Worm (Caenorhabditis elegans) whole organism, late embryonic: ENCODE results near the gene clec-139.

ENCODE experiments used
- C08G9.2 ChIP-seq: sonication (generic microtip); optimal IDR thresholded peaks from 2 replicates; lab custom pipeline; 2016; ENCODE audit warnings: mild to moderate bottlenecking, missing genetic modification characterization, moderate library complexity, missing compliant biosample characterization
- C38D4.7 ChIP-seq: fragments of 200-800 bp; sonication (Bioruptor generic); optimal IDR thresholded peaks from 2 replicates; lab custom pipeline; 2018; ENCODE audit warnings: mild to moderate bottlenecking, missing genetic modification characterization, moderate library complexity, missing compliant biosample characterization
- K02D7.2 ChIP-seq: sonication (generic microtip); optimal IDR thresholded peaks from 2 replicates; lab custom pipeline; 2017; ENCODE audit warnings: mild to moderate bottlenecking, missing genetic modification characterization, missing compliant biosample characterization
- ama-1 ChIP-seq: fragments of 150-350 bp; optimal IDR thresholded peaks from 2 replicates; lab custom pipeline; 2014
- ceh-18 ChIP-seq: sonication (generic microtip); optimal IDR thresholded peaks from 2 replicates; lab custom pipeline; 2016; ENCODE audit warnings: missing genetic modification characterization, missing compliant biosample characterization
- ceh-19 ChIP-seq: fragments of 200-800 bp; sonication (Bioruptor generic); optimal IDR thresholded peaks from 2 replicates; lab custom pipeline; 2018; ENCODE audit warnings: mild to moderate bottlenecking, missing genetic modification characterization, missing compliant biosample characterization
- ceh-34 ChIP-seq: sonication (generic microtip); optimal IDR thresholded peaks from 2 replicates; lab custom pipeline; 2016; ENCODE audit warnings: mild to moderate bottlenecking, missing genetic modification characterization, missing compliant biosample characterization
- ceh-45 ChIP-seq: fragments of 200-800 bp; sonication (Bioruptor generic); IDR thresholded peaks from 2 replicates; pipeline ENCODE4 v1.3.6; 2022; ENCODE audit warnings: missing genetic modification reagents, missing genetic modification characterization, missing compliant biosample characterization
- ceh-48 ChIP-seq: sonication (generic microtip); optimal IDR thresholded peaks from 2 replicates; lab custom pipeline; 2016; ENCODE audit warnings: missing genetic modification characterization, inconsistent platforms, missing compliant biosample characterization
- ceh-9 ChIP-seq: sonication (generic microtip); optimal IDR thresholded peaks from 2 replicates; lab custom pipeline; 2016; ENCODE audit warnings: mild to moderate bottlenecking, missing genetic modification characterization, inconsistent platforms, missing compliant biosample characterization
- che-1 ChIP-seq: sonication (generic microtip); optimal IDR thresholded peaks from 2 replicates; lab custom pipeline; 2016; ENCODE audit warnings: mild to moderate bottlenecking, missing genetic modification characterization, missing compliant biosample characterization
- dmd-4 ChIP-seq: sonication (generic microtip); optimal IDR thresholded peaks from 2 replicates; lab custom pipeline; 2016; ENCODE audit warnings: borderline replicate concordance, missing genetic modification characterization, missing compliant biosample characterization
- dve-1 ChIP-seq: sonication (generic microtip); optimal IDR thresholded peaks from 2 replicates; lab custom pipeline; 2017; ENCODE audit warnings: antibody characterized with exemption, mild to moderate bottlenecking, missing genetic modification characterization, missing compliant biosample characterization
- elt-2 ChIP-seq: sonication (generic microtip); optimal IDR thresholded peaks from 2 replicates; lab custom pipeline; 2016; ENCODE audit warnings: missing genetic modification reagents, missing genetic modification characterization, missing compliant biosample characterization
- elt-4 ChIP-seq: sonication (generic microtip); optimal IDR thresholded peaks from 2 replicates; lab custom pipeline; 2016; ENCODE audit warnings: missing genetic modification characterization, missing compliant biosample characterization
- ets-4 ChIP-seq: sonication (generic microtip); optimal IDR thresholded peaks from 2 replicates; lab custom pipeline; 2016; ENCODE audit warnings: missing genetic modification characterization, missing compliant biosample characterization
- fax-1 ChIP-seq: sonication (generic microtip); optimal IDR thresholded peaks from 2 replicates; lab custom pipeline; 2016; ENCODE audit warnings: missing genotype, missing genetic modification characterization, missing compliant biosample characterization
- fkh-6 ChIP-seq: sonication (generic microtip); optimal IDR thresholded peaks from 2 replicates; lab custom pipeline; 2016; ENCODE audit warnings: missing genetic modification characterization, missing compliant biosample characterization
- gmeb-2 ChIP-seq: sonication (generic microtip); optimal IDR thresholded peaks from 2 replicates; lab custom pipeline; 2016; ENCODE audit warnings: missing genetic modification characterization, inconsistent platforms, missing compliant biosample characterization
- hlh-15 ChIP-seq: sonication (generic microtip); optimal IDR thresholded peaks from 2 replicates; lab custom pipeline; 2016; ENCODE audit warnings: missing genetic modification characterization, missing compliant biosample characterization
- hlh-30 ChIP-seq: sonication (generic microtip); optimal IDR thresholded peaks from 2 replicates; lab custom pipeline; 2017; ENCODE audit warnings: antibody characterized with exemption, missing genetic modification characterization, missing compliant biosample characterization; ENCODE audit not compliant: insufficient read depth
- hlh-6 ChIP-seq: sonication (generic microtip); optimal IDR thresholded peaks from 2 replicates; lab custom pipeline; 2016; ENCODE audit warnings: missing genotype, missing genetic modification characterization, missing compliant biosample characterization
- hlh-8 ChIP-seq: sonication (generic microtip); optimal IDR thresholded peaks from 2 replicates; lab custom pipeline; 2016; ENCODE audit warnings: missing genotype, missing genetic modification characterization, missing compliant biosample characterization
- lin-11 ChIP-seq: fragments of 200-800 bp; sonication (Bioruptor generic); optimal IDR thresholded peaks from 2 replicates; lab custom pipeline; 2018; ENCODE audit warnings: mild to moderate bottlenecking, missing genetic modification characterization, missing compliant biosample characterization
- madf-2 ChIP-seq: sonication (generic microtip); optimal IDR thresholded peaks from 2 replicates; lab custom pipeline; 2017; ENCODE audit warnings: missing genetic modification characterization, missing compliant biosample characterization
- odd-2 ChIP-seq: sonication (generic microtip); optimal IDR thresholded peaks from 2 replicates; lab custom pipeline; 2017; ENCODE audit warnings: antibody characterized with exemption, mild to moderate bottlenecking, missing genetic modification characterization, missing compliant biosample characterization
- pag-3 ChIP-seq: sonication (generic microtip); optimal IDR thresholded peaks from 2 replicates; lab custom pipeline; 2016; ENCODE audit warnings: missing compliant biosample characterization, missing genetic modification characterization, borderline replicate concordance
- pax-1 ChIP-seq: fragments of 150-350 bp; optimal IDR thresholded peaks from 2 replicates; lab custom pipeline; 2014; ENCODE audit warnings: missing biosample characterization, missing genetic modification characterization
- pqm-1 ChIP-seq: sonication (generic microtip); optimal IDR thresholded peaks from 2 replicates; lab custom pipeline; 2016; ENCODE audit warnings: missing genetic modification characterization, missing compliant biosample characterization
- pros-1 ChIP-seq: fragments of 150-350 bp; optimal IDR thresholded peaks from 2 replicates; lab custom pipeline; 2014; ENCODE audit warnings: missing biosample characterization, missing genetic modification reagents, missing genetic modification characterization
- ref-2 ChIP-seq: sonication (generic microtip); optimal IDR thresholded peaks from 2 replicates; lab custom pipeline; 2016; ENCODE audit warnings: missing genetic modification characterization, missing compliant biosample characterization
- rnt-1 ChIP-seq: sonication (generic microtip); optimal IDR thresholded peaks from 2 replicates; lab custom pipeline; 2016; ENCODE audit warnings: missing genetic modification characterization, missing compliant biosample characterization
- sox-2 ChIP-seq: fragments of 200-800 bp; sonication (Bioruptor generic); IDR thresholded peaks from 2 replicates; pipeline ENCODE4 v1.3.6; 2022; ENCODE audit warnings: missing genetic modification reagents, missing genetic modification characterization, missing compliant biosample characterization
- sox-4 ChIP-seq: sonication (generic microtip); optimal IDR thresholded peaks from 2 replicates; lab custom pipeline; 2017; ENCODE audit warnings: mild to moderate bottlenecking, missing genetic modification characterization, inconsistent platforms, missing compliant biosample characterization
- tbx-7 ChIP-seq: sonication (generic microtip); optimal IDR thresholded peaks from 2 replicates; lab custom pipeline; 2016; ENCODE audit warnings: missing genotype, missing genetic modification characterization, missing compliant biosample characterization
- ttx-3 ChIP-seq: sonication (generic microtip); optimal IDR thresholded peaks from 2 replicates; lab custom pipeline; 2016; ENCODE audit warnings: missing genetic modification reagents, missing genetic modification characterization, missing compliant biosample characterization
- unc-42 ChIP-seq: sonication (generic microtip); optimal IDR thresholded peaks from 2 replicates; lab custom pipeline; 2016; ENCODE audit warnings: missing genotype, missing genetic modification characterization, missing compliant biosample characterization
- unc-55 ChIP-seq: sonication (generic microtip); optimal IDR thresholded peaks from 2 replicates; lab custom pipeline; 2017; ENCODE audit warnings: missing biosample characterization, missing genetic modification reagents, missing genetic modification characterization
- ztf-16 ChIP-seq: sonication (generic microtip); optimal IDR thresholded peaks from 2 replicates; lab custom pipeline; 2017; ENCODE audit warnings: missing genetic modification characterization, missing compliant biosample characterization

clec-139 gene

DNA sequence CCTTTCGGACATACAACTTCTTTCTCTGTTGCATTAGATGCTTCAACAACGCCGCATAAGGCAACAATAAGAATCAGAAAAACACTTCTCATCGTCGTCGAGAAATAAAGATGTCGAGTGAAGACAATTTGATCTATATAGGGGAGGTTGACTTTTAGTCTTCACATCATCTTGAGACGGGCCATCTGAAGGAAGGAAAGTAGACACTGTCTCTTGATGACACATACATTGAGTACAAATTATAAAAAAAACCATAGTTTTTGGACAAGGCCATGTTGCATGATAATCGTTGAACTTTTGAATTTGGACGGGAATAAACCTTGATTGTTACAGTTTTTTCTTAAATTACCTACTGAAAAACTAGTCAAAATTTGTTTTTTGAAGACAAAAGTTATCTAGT is at the start of gene clec-139:
TSS of gene clec-139 (minus strand) at position 101 of the 400 bp plus-strand sequence.
- no peak for TF ChIP-seq unc-42 (tag; lab: Kevin White, UChicago)
- TF ChIP-seq fkh-6 (tag; lab: Kevin White, UChicago) = no peak
- TF ChIP-seq ets-4 (tag; lab: Kevin White, UChicago) = no peak
- no peak for TF ChIP-seq elt-2 (tag; lab: Kevin White, UChicago)
- no peak for TF ChIP-seq K02D7.2 (tag; lab: Kevin White, UChicago)
- no peak for TF ChIP-seq ttx-3 (tag; lab: Kevin White, UChicago)
- TF ChIP-seq dve-1 (tag; lab: Kevin White, UChicago) = no peak
- TF ChIP-seq hlh-30 (tag; lab: Kevin White, UChicago) = no peak
- TF ChIP-seq hlh-15 = no peak
- TF ChIP-seq ztf-16 (tag; lab: Kevin White, UChicago) = no peak
- TF ChIP-seq ceh-45 = no peak
- TF ChIP-seq C08G9.2 (tag; lab: Kevin White, UChicago) = no peak
- no peak for TF ChIP-seq gmeb-2
- no peak for TF ChIP-seq pax-1 (tag; lab: Kevin White, UChicago)
- TF ChIP-seq unc-55 (GFP tag; lab: Kevin White, UChicago) = no peak
- no peak for TF ChIP-seq ref-2

DNA sequence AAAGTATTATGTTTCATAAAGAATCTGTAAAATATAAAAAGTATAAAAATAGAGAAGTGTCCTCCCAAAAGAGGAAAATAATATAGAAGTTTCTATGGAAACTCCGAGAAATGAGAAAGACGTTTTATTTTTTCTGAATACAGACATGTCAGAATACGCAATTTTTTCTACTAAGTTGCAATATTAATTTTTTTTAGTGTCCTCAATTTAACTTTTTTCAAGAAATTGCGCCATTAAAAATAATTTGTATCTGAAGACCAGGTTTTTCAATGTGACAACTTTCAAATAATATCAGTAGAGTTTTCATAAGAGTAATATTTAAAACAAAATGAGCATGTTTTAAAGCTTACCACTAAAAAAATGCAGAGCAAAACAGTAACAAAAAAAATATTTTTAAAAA is 46.0 kb upstream of the clec-139 start, which contains the start of gene fut-5:
TSS of gene fut-5 (minus strand) at position 101 of the 400 bp plus-strand sequence.
- TF ChIP-seq fax-1 (tag; lab: Kevin White, UChicago) (no peak), hlh-6 (tag; lab: Kevin White, UChicago) (no peak), elt-4 (tag; lab: Kevin White, UChicago) (no peak), ceh-48 (no peak)

DNA sequence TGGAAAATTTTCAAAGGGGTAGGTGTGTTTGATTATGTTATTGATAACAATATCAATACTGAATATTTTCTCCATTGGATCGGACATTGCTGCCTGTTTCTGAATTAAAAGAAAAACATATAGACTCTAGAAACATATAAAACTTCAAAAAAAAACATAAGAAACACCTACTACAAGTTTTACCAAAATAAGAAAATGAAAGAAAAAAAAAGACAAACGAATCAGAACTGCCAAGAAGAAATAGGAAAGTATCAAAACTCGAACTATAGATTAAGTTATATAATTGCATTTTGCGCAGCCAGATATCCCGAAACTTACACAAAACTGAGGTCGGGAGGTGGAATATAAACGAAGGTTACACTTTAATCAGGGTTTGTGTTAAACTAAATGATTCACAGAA is 43.8 kb upstream of the clec-139 start, which contains the start of gene T05A7.11:
TSS of gene T05A7.11 (minus strand) at position 101 of the 400 bp plus-strand sequence.
- no peak for TF ChIP-seq pqm-1 (tag; lab: Kevin White, UChicago)
- TF ChIP-seq C08G9.2 (tag; lab: Kevin White, UChicago) = no peak
- no peak for TF ChIP-seq ama-1
- no peak for TF ChIP-seq pag-3 (tag; lab: Kevin White, UChicago)
- TF ChIP-seq odd-2 (tag; lab: Kevin White, UChicago) = no peak
- TF ChIP-seq ceh-18 = no peak
- TF ChIP-seq ceh-45 = no peak
- no peak for TF ChIP-seq rnt-1 (tag; lab: Kevin White, UChicago)
- no peak for TF ChIP-seq ceh-19 (GFP tag; lab: Kevin White, UChicago)
- no peak for TF ChIP-seq hlh-8 (tag; lab: Kevin White, UChicago)
- no peak for TF ChIP-seq madf-2 (tag; lab: Kevin White, UChicago)
- TF ChIP-seq lin-11 (tag; lab: Kevin White, UChicago) = no peak
- TF ChIP-seq dmd-4 (tag; lab: Kevin White, UChicago) = no peak
- TF ChIP-seq che-1 (tag; lab: Kevin White, UChicago) = no peak
- no peak for TF ChIP-seq tbx-7
- no peak for TF ChIP-seq C38D4.7
- no peak for TF ChIP-seq ceh-9 (tag; lab: Kevin White, UChicago)
- no peak for TF ChIP-seq ceh-34 (tag; lab: Kevin White, UChicago)
- TF ChIP-seq, all 69 proteins: peak for 0

DNA sequence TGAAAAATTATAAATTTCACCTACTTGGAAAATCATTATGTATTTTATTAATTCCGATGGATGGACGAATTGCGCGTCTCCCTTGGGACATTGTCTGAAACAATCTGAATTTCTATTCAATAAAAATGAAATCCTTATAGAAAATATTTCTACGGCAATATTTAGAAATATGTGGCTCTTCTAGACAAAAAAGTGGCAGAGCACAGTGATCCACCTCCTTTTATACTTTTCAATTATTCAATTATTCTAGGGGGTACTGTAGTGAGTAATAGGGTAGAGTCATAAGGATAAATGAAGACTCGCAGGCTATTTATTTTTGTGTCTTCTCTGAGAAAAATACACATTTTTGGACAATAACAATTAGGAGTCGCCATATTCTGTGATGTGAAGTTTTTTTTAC is 41.6 kb upstream of the clec-139 start, which contains the start of gene T05A7.12:
TSS of gene T05A7.12 (minus strand) at position 101 of the 400 bp plus-strand sequence.
- TF ChIP-seq pros-1 (tag; lab: Kevin White, UChicago) (no peak), sox-2 (GFP tag; lab: Robert Waterston, UW) (no peak), sox-4 (tag; lab: Kevin White, UChicago) (no peak)
